Worm (Caenorhabditis elegans): Measurements from ENCODE around the gene srd-7.

Gene srd-7

ce11 chrIV:10817030-10817429, 30.4 kb upstream of the srd-7 start:
- TF ChIP-seq lin-32 (GFP tag; optimal IDR thresholded peaks at IDR 0.05) (no peak), ztf-11 (tag; optimal IDR thresholded peaks at IDR 0.05) (peak; percentile 39), mab-5 (tag; optimal IDR thresholded peaks at IDR 0.05) (no peak), drap-1 (GFP tag; optimal IDR thresholded peaks at IDR 0.05) (peak; percentile 58), elt-1 (tag; optimal IDR thresholded peaks at IDR 0.05; ENCODE audit: borderline replicate concordance, insufficient read depth) (no peak), blmp-1 (tag; optimal IDR thresholded peaks at IDR 0.05) (peak; percentile 49), nhr-76 (tag; optimal IDR thresholded peaks at IDR 0.05) (no peak), nhr-237 (tag; optimal IDR thresholded peaks at IDR 0.05) (no peak), ceh-83 (GFP tag; optimal IDR thresholded peaks at IDR 0.05) (no peak), ceh-39 (tag; optimal IDR thresholded peaks at IDR 0.05) (peak; percentile 14), unc-62 (GFP tag; optimal IDR thresholded peaks at IDR 0.05) (peak; percentile 31), nhr-2 (tag; optimal IDR thresholded peaks at IDR 0.05) (peak; percentile 96), lsy-2 (tag; optimal IDR thresholded peaks at IDR 0.05) (no peak), sem-2 (GFP tag; optimal IDR thresholded peaks at IDR 0.05) (no peak), ham-2 (GFP tag; optimal IDR thresholded peaks at IDR 0.05) (peak; percentile 81), elt-3 (tag; optimal IDR thresholded peaks at IDR 0.05) (no peak), mep-1 (tag; optimal IDR thresholded peaks at IDR 0.05) (peak; percentile 52), cnd-1 (tag; optimal IDR thresholded peaks at IDR 0.05) (peak; percentile 64), hlh-1 (tag; optimal IDR thresholded peaks at IDR 0.05) (peak; percentile 32), sptf-1 (tag; optimal IDR thresholded peaks at IDR 0.05) (peak; percentile 72), pha-4 (tag; optimal IDR thresholded peaks at IDR 0.05) (peak; percentile 52), nhr-12 (tag; optimal IDR thresholded peaks at IDR 0.05) (no peak), mls-2 (tag; optimal IDR thresholded peaks at IDR 0.05) (peak; percentile 81), lin-13 (tag; optimal IDR thresholded peaks at IDR 0.05) (peak; percentile 38), M03D4.4 (tag; optimal IDR thresholded peaks at IDR 0.05) (peak; percentile 10), snpc-4 (tag; optimal IDR thresholded peaks at IDR 0.05) (no peak), unc-39 (tag; optimal IDR thresholded peaks at IDR 0.05) (no peak), unc-120 (tag; optimal IDR thresholded peaks at IDR 0.05; ENCODE audit: poor library complexity, severe bottlenecking) (peak; percentile 57)

- TF ChIP-seq blmp-1 (tag; optimal IDR thresholded peaks at IDR 0.05) = peak; percentile 33
- TF ChIP-seq ztf-11 (tag; optimal IDR thresholded peaks at IDR 0.05) = no peak
These were observed 29.3 kb upstream of the srd-7 start for ce11 chrIV:10815950-10816349.

- TF ChIP-seq sptf-1 (tag; optimal IDR thresholded peaks at IDR 0.05) (no peak), snpc-4 (tag; optimal IDR thresholded peaks at IDR 0.05) (no peak), nhr-28 (tag; optimal IDR thresholded peaks at IDR 0.05) (no peak), elt-3 (tag; optimal IDR thresholded peaks at IDR 0.05) (no peak), sem-2 (GFP tag; optimal IDR thresholded peaks at IDR 0.05) (no peak), ceh-39 (tag; optimal IDR thresholded peaks at IDR 0.05) (no peak), lin-13 (tag; optimal IDR thresholded peaks at IDR 0.05) (no peak), pha-4 (tag; optimal IDR thresholded peaks at IDR 0.05) (no peak), ham-2 (GFP tag; optimal IDR thresholded peaks at IDR 0.05) (no peak), ceh-43 (GFP tag; optimal IDR thresholded peaks at IDR 0.05) (no peak), unc-39 (tag; optimal IDR thresholded peaks at IDR 0.05) (no peak), flh-1 (GFP tag; optimal IDR thresholded peaks at IDR 0.05) (no peak), blmp-1 (tag; optimal IDR thresholded peaks at IDR 0.05) (no peak), bed-3 (GFP tag; optimal IDR thresholded peaks at IDR 0.05) (no peak), nhr-76 (tag; optimal IDR thresholded peaks at IDR 0.05) (no peak)
These were observed 25.5 kb upstream of the srd-7 start, which contains the start of gene miz-1 for ce11 chrIV:10812099-10812498. miz-1 (plus strand) TSS chrIV:10812399.

ce11 chrIV:10811388-10811787, 24.8 kb upstream of the srd-7 start:
- no peak for TF ChIP-seq bed-3 (GFP tag; optimal IDR thresholded peaks at IDR 0.05)
- TF ChIP-seq pha-4 (tag; optimal IDR thresholded peaks at IDR 0.05) = peak; percentile 85
- TF ChIP-seq nhr-28 (tag; optimal IDR thresholded peaks at IDR 0.05) = no peak

ce11 chrIV:10810820-10811219, 24.2 kb upstream of the srd-7 start:
- TF ChIP-seq ceh-43 (GFP tag; optimal IDR thresholded peaks at IDR 0.05) (no peak), ham-2 (GFP tag; optimal IDR thresholded peaks at IDR 0.05) (no peak), lin-13 (tag; optimal IDR thresholded peaks at IDR 0.05) (no peak), elt-3 (tag; optimal IDR thresholded peaks at IDR 0.05) (no peak), M03D4.4 (tag; optimal IDR thresholded peaks at IDR 0.05) (no peak), lsy-2 (tag; optimal IDR thresholded peaks at IDR 0.05) (no peak)

All from whole organism, mixed stage, embryonic.